Worm (Caenorhabditis elegans): ENCODE data around the gene sor-3.

sor-3 gene

DNA sequence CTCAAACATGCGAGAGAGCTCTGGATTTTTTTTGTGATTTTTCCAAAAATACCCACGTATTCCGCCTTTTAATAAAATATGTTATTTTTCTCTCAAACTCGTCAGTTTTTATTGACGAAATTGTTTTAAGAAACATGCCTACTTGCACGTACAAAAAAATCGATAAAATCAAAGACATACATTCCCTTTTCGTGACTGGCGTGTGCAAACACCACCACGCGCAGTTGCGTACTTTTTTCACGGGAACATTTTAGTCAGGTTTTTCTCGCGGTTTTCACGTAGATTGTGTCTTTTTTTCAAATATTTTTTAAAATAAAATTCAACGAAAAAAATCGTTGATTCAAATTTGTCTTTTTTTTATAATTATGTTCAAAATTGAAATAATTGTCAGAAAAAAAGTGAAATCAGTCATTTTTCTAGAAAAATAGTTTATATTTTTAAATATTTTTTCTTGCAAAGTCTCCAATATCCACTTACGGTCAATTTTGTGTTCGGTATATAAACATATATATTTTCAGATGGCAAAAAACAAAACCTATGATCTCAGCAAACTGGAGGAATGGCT lies 27.7 kb upstream of the sor-3 start, which contains the start of gene M02E1.1 (continued):
- TF ChIP-seq nhr-237 (tag; optimal IDR thresholded peaks at IDR 0.05) (no peak), mdl-1 (tag; optimal IDR thresholded peaks at IDR 0.05) (no peak), egl-5 (tag; optimal IDR thresholded peaks at IDR 0.05) (no peak), nhr-67 (tag; optimal IDR thresholded peaks at IDR 0.05) (no peak), egl-27 (tag; optimal IDR thresholded peaks at IDR 0.05) (no peak), nhr-12 (tag; optimal IDR thresholded peaks at IDR 0.05) (no peak), nhr-11 (tag; optimal IDR thresholded peaks at IDR 0.05) (no peak), ceh-16 (tag; optimal IDR thresholded peaks at IDR 0.05) (no peak), elt-3 (tag; optimal IDR thresholded peaks at IDR 0.05) (no peak), ztf-4 (tag; optimal IDR thresholded peaks at IDR 0.05) (no peak), tbx-2 (tag; optimal IDR thresholded peaks at IDR 0.05) (no peak), ceh-82 (tag; optimal IDR thresholded peaks at IDR 0.05) (no peak), nfya-1 (tag; optimal IDR thresholded peaks at IDR 0.05; ENCODE audit: insufficient read depth) (peak; percentile 36), snpc-4 (tag; optimal IDR thresholded peaks at IDR 0.05) (no peak), ztf-11 (tag; optimal IDR thresholded peaks at IDR 0.05) (no peak)

ce11 chrX:328736-329135 lies 24.7 kb upstream of the sor-3 start:
- TF ChIP-seq pha-4 (tag; optimal IDR thresholded peaks at IDR 0.05) (no peak), elt-2 (tag; optimal IDR thresholded peaks at IDR 0.05) (no peak), nhr-23 (tag; optimal IDR thresholded peaks at IDR 0.05) (no peak), egl-27 (tag; optimal IDR thresholded peaks at IDR 0.05) (no peak), ZK546.5 (tag; optimal IDR thresholded peaks at IDR 0.05) (no peak), lin-39 (tag; optimal IDR thresholded peaks at IDR 0.05) (no peak), mml-1 (tag; optimal IDR thresholded peaks at IDR 0.05) (no peak), nhr-67 (tag; optimal IDR thresholded peaks at IDR 0.05) (no peak), ceh-28 (tag; optimal IDR thresholded peaks at IDR 0.05) (no peak), sea-2 (GFP tag; optimal IDR thresholded peaks at IDR 0.05) (no peak), nhr-28 (tag; optimal IDR thresholded peaks at IDR 0.05) (no peak), snpc-4 (tag; optimal IDR thresholded peaks at IDR 0.05) (no peak), jun-1 (tag; optimal IDR thresholded peaks at IDR 0.05) (no peak), skn-1 (tag; optimal IDR thresholded peaks at IDR 0.05) (no peak), ztf-11 (tag; optimal IDR thresholded peaks at IDR 0.05) (no peak), unc-62 (GFP tag; optimal IDR thresholded peaks at IDR 0.05) (no peak)

- TF ChIP-seq jun-1 (tag; optimal IDR thresholded peaks at IDR 0.05), result no peak
- no peak for TF ChIP-seq pha-4 (tag; optimal IDR thresholded peaks at IDR 0.05)
- no peak for TF ChIP-seq daf-12 (tag; optimal IDR thresholded peaks at IDR 0.05)
- no peak for TF ChIP-seq skn-1 (tag; optimal IDR thresholded peaks at IDR 0.05)
- TF ChIP-seq fos-1 (tag; optimal IDR thresholded peaks at IDR 0.05), result no peak
- TF ChIP-seq ceh-9 (tag; optimal IDR thresholded peaks at IDR 0.05), result no peak
- no peak for TF ChIP-seq ztf-4 (tag; optimal IDR thresholded peaks at IDR 0.05)
- no peak for TF ChIP-seq nhr-25 (tag; optimal IDR thresholded peaks at IDR 0.05)
- TF ChIP-seq egl-5 (tag; optimal IDR thresholded peaks at IDR 0.05), result no peak
- TF ChIP-seq R02D3.7 (tag; optimal IDR thresholded peaks at IDR 0.05), result no peak
- TF ChIP-seq elt-3 (tag; optimal IDR thresholded peaks at IDR 0.05), result no peak
- no peak for TF ChIP-seq mml-1 (tag; optimal IDR thresholded peaks at IDR 0.05)
- no peak for TF ChIP-seq unc-62 (GFP tag; optimal IDR thresholded peaks at IDR 0.05)
These were observed 20.8 kb upstream of the sor-3 start for ce11 chrX:332643-333042.

DNA sequence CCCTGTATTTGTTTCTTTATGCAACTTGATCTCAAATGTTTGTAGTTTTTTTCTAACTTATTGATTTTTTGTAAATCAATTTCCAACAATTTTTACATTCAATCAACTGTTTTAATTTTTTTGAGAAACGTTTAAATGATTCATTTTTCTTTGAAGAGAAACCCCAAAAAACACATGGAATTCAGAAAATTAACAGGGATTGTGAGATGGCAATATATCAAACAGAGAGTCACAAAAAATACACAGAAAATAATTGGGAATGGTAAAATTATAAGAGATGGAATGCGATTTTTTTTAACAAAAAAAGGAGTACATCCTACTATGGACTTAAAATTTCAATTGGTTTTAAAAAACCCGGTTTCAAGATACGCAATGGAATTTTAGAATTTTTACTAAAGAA lies 19.0 kb upstream of the sor-3 start:
- TF ChIP-seq egl-27 (tag; optimal IDR thresholded peaks at IDR 0.05) (no peak), snpc-4 (tag; optimal IDR thresholded peaks at IDR 0.05) (no peak), nfya-1 (tag; optimal IDR thresholded peaks at IDR 0.05; ENCODE audit: insufficient read depth) (no peak), nhr-76 (tag; optimal IDR thresholded peaks at IDR 0.05) (no peak), nhr-28 (tag; optimal IDR thresholded peaks at IDR 0.05) (no peak)

DNA sequence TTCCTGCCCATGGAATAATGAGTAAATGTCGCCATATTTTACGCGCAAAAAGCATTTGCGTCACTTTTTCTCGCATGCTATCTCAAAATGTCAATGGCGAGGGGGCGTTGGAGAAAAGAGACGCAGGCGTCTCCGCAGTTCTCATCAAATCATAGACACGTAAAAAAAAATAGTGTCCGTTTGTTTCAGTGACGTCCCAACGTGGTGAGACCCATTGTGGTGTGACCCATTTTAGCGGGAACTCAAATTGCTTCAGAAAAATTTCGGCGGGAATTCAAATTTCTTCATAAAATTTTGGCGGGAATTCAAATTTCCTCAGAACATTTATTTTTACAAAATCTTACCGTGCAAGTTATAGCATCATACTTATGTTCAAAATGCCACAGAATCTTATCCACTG lies 9.6 kb upstream of the sor-3 start:
- TF ChIP-seq R02D3.7 (tag; optimal IDR thresholded peaks at IDR 0.05) (no peak), tbx-2 (tag; optimal IDR thresholded peaks at IDR 0.05) (no peak), elt-2 (tag; optimal IDR thresholded peaks at IDR 0.05) (peak; percentile 37), nhr-237 (tag; optimal IDR thresholded peaks at IDR 0.05) (no peak), pqm-1 (tag; optimal IDR thresholded peaks at IDR 0.05) (peak; percentile 7), nhr-77 (tag; optimal IDR thresholded peaks at IDR 0.05) (no peak)

All from whole organism, L3 larva.